Fruit fly (Drosophila melanogaster): ENCODE results near the gene CG3792.

dm6 chr2L:4928340-4928739 lies 48.8 kb upstream of the CG3792 start:
- TF ChIP-seq psq (optimal IDR thresholded peaks at IDR 0.05) (no peak), insv (optimal IDR thresholded peaks at IDR 0.05) (no peak)
